Fruit fly (Drosophila melanogaster) whole organism, embryonic: Measurements from ENCODE around the gene CG12379.

Source experiments
- Abd-B ChIP-seq: fragments of 200-800 bp; sonication (Bioruptor generic); optimal IDR thresholded peaks from 2 replicates; lab custom pipeline; 2018; ENCODE audit warnings: missing biosample characterization, mild to moderate bottlenecking, missing genetic modification characterization, moderate library complexity
- Antp ChIP-seq: fragments of 200-800 bp; sonication (Bioruptor generic); optimal IDR thresholded peaks from 3 replicates; lab custom pipeline; 2016; ENCODE audit warnings: missing biosample characterization, missing genetic modification characterization
- CG11560 ChIP-seq: fragments of 200-800 bp; sonication (Bioruptor generic); IDR thresholded peaks from 3 replicates; pipeline ENCODE4 v1.3.6; 2022; ENCODE audit warnings: missing biosample characterization, missing genetic modification characterization
- CG12299 ChIP-seq: fragments of 200-800 bp; sonication (Bioruptor generic); optimal IDR thresholded peaks from 2 replicates; lab custom pipeline; 2018; ENCODE audit warnings: missing biosample characterization, mild to moderate bottlenecking, missing genetic modification characterization
- CG12391 ChIP-seq: fragments of 200-800 bp; sonication (Bioruptor generic); optimal IDR thresholded peaks from 3 replicates; lab custom pipeline; 2018; ENCODE audit warnings: missing biosample characterization, mild to moderate bottlenecking, missing genetic modification characterization, moderate library complexity
- CG17829 ChIP-seq: fragments of 200-800 bp; optimal IDR thresholded peaks from 2 replicates; lab custom pipeline; 2019; ENCODE audit warnings: missing biosample characterization, mild to moderate bottlenecking, missing genetic modification characterization, moderate library complexity
- CG18011 ChIP-seq: fragments of 200-800 bp; sonication (Bioruptor generic); optimal IDR thresholded peaks from 2 replicates; lab custom pipeline; 2017; ENCODE audit warnings: missing biosample characterization, missing genetic modification characterization, mild to moderate bottlenecking, moderate library complexity, missing genotype
- CG30020 ChIP-seq: fragments of 200-800 bp; optimal IDR thresholded peaks from 2 replicates; lab custom pipeline; 2019; ENCODE audit warnings: missing biosample characterization, mild to moderate bottlenecking, missing genetic modification characterization, moderate library complexity
- CG33557 ChIP-seq: fragments of 200-800 bp; sonication (Bioruptor generic); optimal IDR thresholded peaks from 2 replicates; lab custom pipeline; 2019; ENCODE audit warnings: missing biosample characterization, mild to moderate bottlenecking, missing genetic modification characterization, moderate library complexity
- CG34224 ChIP-seq: fragments of 200-800 bp; sonication (Bioruptor generic); IDR thresholded peaks from 3 replicates; pipeline ENCODE4 v1.3.6; 2022; ENCODE audit warnings: missing biosample characterization, missing genetic modification characterization; ENCODE audit not compliant: partially characterized antibody
- CG4617 ChIP-seq: fragments of 200-800 bp; sonication (Bioruptor generic); optimal IDR thresholded peaks from 3 replicates; lab custom pipeline; 2016; ENCODE audit warnings: missing biosample characterization, missing genetic modification characterization, borderline replicate concordance
- CG6175 ChIP-seq: fragments of 200-800 bp; sonication (Bioruptor generic); IDR thresholded peaks from 3 replicates; pipeline ENCODE4 v1.3.6; 2022; ENCODE audit warnings: missing biosample characterization, missing genetic modification characterization
- CG6854 ChIP-seq: fragments of 200-800 bp; sonication (Bioruptor generic); optimal IDR thresholded peaks from 3 replicates; lab custom pipeline; 2017; ENCODE audit warnings: missing biosample characterization, mild to moderate bottlenecking, missing genetic modification characterization
- CG8924 ChIP-seq: fragments of 200-800 bp; optimal IDR thresholded peaks from 3 replicates; lab custom pipeline; 2019; ENCODE audit warnings: missing biosample characterization, mild to moderate bottlenecking, missing genetic modification characterization, moderate library complexity
- CG9797 ChIP-seq: fragments of 200-800 bp; sonication (Bioruptor generic); optimal IDR thresholded peaks from 3 replicates; lab custom pipeline; 2018; ENCODE audit warnings: missing biosample characterization, mild to moderate bottlenecking, missing genetic modification characterization
- Dbx ChIP-seq: fragments of 200-800 bp; sonication (Bioruptor generic); IDR thresholded peaks from 3 replicates; pipeline ENCODE4 v1.3.6; 2022; ENCODE audit warnings: missing biosample characterization, missing genetic modification characterization
- Deaf1 ChIP-seq: fragments of 200-800 bp; optimal IDR thresholded peaks from 3 replicates; lab custom pipeline; 2019; ENCODE audit warnings: missing biosample characterization, mild to moderate bottlenecking, missing genetic modification characterization, moderate library complexity
- Dp ChIP-seq: fragments of 200-800 bp; sonication (Bioruptor generic); optimal IDR thresholded peaks from 2 replicates; lab custom pipeline; 2018; ENCODE audit warnings: missing biosample characterization, mild to moderate bottlenecking, missing genetic modification characterization, moderate library complexity
- HLH54F ChIP-seq: fragments of 200-800 bp; sonication (Bioruptor generic); optimal IDR thresholded peaks from 3 replicates; lab custom pipeline; 2016; ENCODE audit warnings: missing biosample characterization, missing genetic modification characterization
- Jarid2 ChIP-seq: fragments of 200-800 bp; sonication (Bioruptor generic); optimal IDR thresholded peaks from 3 replicates; lab custom pipeline; 2017; ENCODE audit warnings: mild to moderate bottlenecking, missing biosample characterization, missing genetic modification reagents, missing genetic modification characterization
- MBD-R2 ChIP-seq: fragments of 200-800 bp; sonication (Bioruptor generic); IDR thresholded peaks from 2 replicates; pipeline ENCODE4 v1.3.6; 2022; ENCODE audit warnings: missing biosample characterization, missing genetic modification characterization
- MESR4 ChIP-seq: fragments of 200-800 bp; sonication (Bioruptor generic); optimal IDR thresholded peaks from 2 replicates; lab custom pipeline; 2018; ENCODE audit warnings: missing biosample characterization, mild to moderate bottlenecking, missing genetic modification characterization, moderate library complexity
- Max ChIP-seq: fragments of 200-800 bp; sonication (Bioruptor generic); optimal IDR thresholded peaks from 2 replicates; lab custom pipeline; 2016; ENCODE audit warnings: missing biosample characterization, mild to moderate bottlenecking, missing genetic modification characterization
- NC2β ChIP-seq: fragments of 200-800 bp; sonication (Bioruptor generic); optimal IDR thresholded peaks from 2 replicates; lab custom pipeline; 2016; ENCODE audit warnings: missing biosample characterization, missing genetic modification characterization
- NFAT ChIP-seq: fragments of 200-800 bp; sonication (Bioruptor generic); IDR thresholded peaks from 2 replicates; pipeline ENCODE4 v1.3.6; 2022; ENCODE audit warnings: missing biosample characterization, missing genetic modification characterization
- Opbp ChIP-seq: fragments of 200-800 bp; sonication (Bioruptor generic); IDR thresholded peaks from 3 replicates; pipeline ENCODE4 v1.3.6; 2022; ENCODE audit warnings: missing biosample characterization, missing genetic modification characterization; ENCODE audit not compliant: partially characterized antibody
- PHDP ChIP-seq: fragments of 200-800 bp; sonication (Bioruptor generic); optimal IDR thresholded peaks from 3 replicates; lab custom pipeline; 2018; ENCODE audit warnings: missing biosample characterization, mild to moderate bottlenecking, missing genetic modification characterization, moderate library complexity
- Ravus ChIP-seq: fragments of 200-800 bp; sonication (Bioruptor generic); IDR thresholded peaks from 2 replicates; pipeline ENCODE4 v1.3.6; 2022; ENCODE audit warnings: missing biosample characterization, missing genetic modification characterization
- Scr ChIP-seq: fragments of 200-800 bp; sonication (Bioruptor generic); IDR thresholded peaks from 2 replicates; pipeline ENCODE4 v1.3.6; 2022; ENCODE audit warnings: missing biosample characterization, missing genetic modification characterization; ENCODE audit not compliant: partially characterized antibody
- Xrp1 ChIP-seq: fragments of 200-800 bp; sonication (Bioruptor generic); IDR thresholded peaks from 2 replicates; pipeline ENCODE4 v1.3.6; 2022; ENCODE audit warnings: missing biosample characterization, missing genetic modification characterization
- amos ChIP-seq: fragments of 200-800 bp; sonication (Bioruptor generic); IDR thresholded peaks from 2 replicates; pipeline ENCODE4 v1.3.6; 2022; ENCODE audit warnings: missing biosample characterization, missing genetic modification characterization; ENCODE audit not compliant: partially characterized antibody
- bigmax ChIP-seq: fragments of 200-800 bp; sonication (Bioruptor generic); optimal IDR thresholded peaks from 2 replicates; lab custom pipeline; 2018; ENCODE audit warnings: missing biosample characterization, mild to moderate bottlenecking, missing genetic modification characterization
- disco-r ChIP-seq: fragments of 200-800 bp; sonication (Bioruptor generic); optimal IDR thresholded peaks from 2 replicates; lab custom pipeline; 2016; ENCODE audit warnings: missing biosample characterization, missing genetic modification characterization
- dm ChIP-seq: fragments of 200-800 bp; sonication (Bioruptor generic); optimal IDR thresholded peaks from 3 replicates; lab custom pipeline; 2016; ENCODE audit warnings: missing biosample characterization, missing genetic modification characterization
- dmrt99B ChIP-seq: fragments of 200-800 bp; sonication (Bioruptor generic); optimal IDR thresholded peaks from 2 replicates; lab custom pipeline; 2018; ENCODE audit warnings: missing biosample characterization, mild to moderate bottlenecking, missing genetic modification characterization, moderate library complexity
- dpn ChIP-seq, 2 experiments: fragments of 200-800 bp; sonication (Bioruptor generic); optimal IDR thresholded peaks; 3 replicates each; lab custom pipeline; 2016; ENCODE audit warnings: missing biosample characterization in 2 of 2, missing genetic modification characterization in 2 of 2
- eve ChIP-seq, 2 experiments: fragments of >200 bp; optimal IDR thresholded peaks; 2 replicates each; lab custom pipeline; 2017; ENCODE audit warnings: missing biosample characterization in 2 of 2, missing genetic modification characterization in 2 of 2
- ewg ChIP-seq: fragments of 200-800 bp; sonication (Bioruptor generic); optimal IDR thresholded peaks from 3 replicates; lab custom pipeline; 2017; ENCODE audit warnings: mild to moderate bottlenecking, missing biosample characterization, missing genetic modification reagents, missing genetic modification characterization
- eyg ChIP-seq: fragments of 200-800 bp; sonication (Bioruptor generic); optimal IDR thresholded peaks from 3 replicates; lab custom pipeline; 2016; ENCODE audit warnings: missing biosample characterization, missing genetic modification characterization
- inv ChIP-seq: fragments of 200-800 bp; sonication (Bioruptor generic); IDR thresholded peaks from 2 replicates; pipeline ENCODE4 v1.3.6; 2022; ENCODE audit warnings: missing biosample characterization, missing genetic modification characterization; ENCODE audit not compliant: partially characterized antibody
- lilli ChIP-seq: fragments of 200-800 bp; sonication (Bioruptor generic); optimal IDR thresholded peaks from 3 replicates; lab custom pipeline; 2016; ENCODE audit warnings: missing biosample characterization, missing genetic modification characterization
- nerfin-1 ChIP-seq: fragments of 200-800 bp; sonication (Bioruptor generic); optimal IDR thresholded peaks from 3 replicates; lab custom pipeline; 2019; ENCODE audit warnings: missing biosample characterization, mild to moderate bottlenecking, missing genetic modification characterization, moderate library complexity
- nmo ChIP-seq: fragments of 200-800 bp; sonication (Bioruptor generic); optimal IDR thresholded peaks from 2 replicates; lab custom pipeline; 2018; ENCODE audit warnings: missing biosample characterization, mild to moderate bottlenecking, missing genetic modification characterization, moderate library complexity
- nom ChIP-seq: fragments of 200-800 bp; sonication (Bioruptor generic); optimal IDR thresholded peaks from 2 replicates; lab custom pipeline; 2017; ENCODE audit warnings: missing biosample characterization, missing genetic modification characterization, mild to moderate bottlenecking, moderate library complexity, missing genetic modification reagents
- rib ChIP-seq: fragments of 200-800 bp; sonication (Bioruptor generic); IDR thresholded peaks from 2 replicates; pipeline ENCODE4 v1.3.6; 2022; ENCODE audit warnings: missing biosample characterization, missing genetic modification characterization
- row ChIP-seq: fragments of 200-800 bp; sonication (Bioruptor generic); IDR thresholded peaks from 3 replicates; pipeline ENCODE4 v1.3.6; 2022; ENCODE audit warnings: missing biosample characterization, missing genetic modification characterization
- slbo ChIP-seq: fragments of 200-800 bp; sonication (Bioruptor generic); IDR thresholded peaks from 2 replicates; pipeline ENCODE4 v1.3.6; 2022; ENCODE audit warnings: missing biosample characterization, missing genetic modification characterization
- slp2 ChIP-seq: fragments of 200-800 bp; sonication (Bioruptor generic); optimal IDR thresholded peaks from 2 replicates; lab custom pipeline; 2016; ENCODE audit warnings: missing biosample characterization, missing genetic modification characterization
- vnd ChIP-seq: fragments of 200-800 bp; sonication (Bioruptor generic); IDR thresholded peaks from 3 replicates; pipeline ENCODE4 v1.3.6; 2022; ENCODE audit warnings: missing biosample characterization, missing genetic modification characterization; ENCODE audit not compliant: partially characterized antibody
- vvl ChIP-seq: fragments of 200-800 bp; sonication (Bioruptor generic); IDR thresholded peaks from 2 replicates; pipeline ENCODE4 v1.3.6; 2022; ENCODE audit warnings: missing biosample characterization, missing genetic modification characterization

Gene CG12379

DNA sequence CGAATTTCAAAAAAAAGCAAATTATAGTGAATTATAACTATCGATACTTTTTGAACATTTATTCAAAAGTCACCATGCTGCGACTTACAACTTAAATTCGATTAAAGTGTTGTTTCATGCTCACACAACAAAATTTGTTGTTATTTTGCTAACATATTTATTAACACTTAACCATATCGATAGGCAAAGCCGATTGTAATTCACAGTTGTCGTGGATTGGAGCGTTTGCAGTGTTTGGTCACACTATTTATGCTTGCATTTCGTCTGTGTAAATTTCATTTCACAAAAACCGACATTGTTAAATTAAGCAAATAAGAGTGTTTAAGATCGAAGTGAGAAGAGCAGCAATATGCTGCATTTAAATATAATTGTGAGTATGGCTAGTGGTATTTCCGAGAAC, 21.4 kb downstream of the CG12379 start, which contains the start of gene HUWE1 (continued):
- TF ChIP-seq eve (GFP tag; optimal IDR thresholded peaks at IDR 0.05; lab: Kevin White, UChicago) (no peak), CG33557 (peak; percentile 5), PHDP (tag; lab: Kevin White, UChicago) (no peak), Abd-B (peak; percentile 34), nmo (GFP tag; lab: Kevin White, UChicago) (peak; percentile 68), Dbx (GFP tag; lab: Robert Waterston, UW) (peak; percentile 32; the same call in 1 of the 3 replicates), slbo (GFP tag; lab: Robert Waterston, UW) (peak; percentile 26; the same call in 1 of the 2 replicates), Dp (GFP tag; lab: Kevin White, UChicago) (peak; percentile 68), vvl (0 out of 2 replicates have a peak, but pooled peaks have one; percentile 5), CG30020 (tag; lab: Kevin White, UChicago) (peak; percentile 54), inv (GFP tag; lab: Robert Waterston, UW) (peak; percentile 72), disco-r (GFP tag; lab: Kevin White, UChicago) (no peak), Xrp1 (GFP tag; lab: Robert Waterston, UW) (no peak), eyg (GFP tag; lab: Kevin White, UChicago) (no peak), row (GFP tag; lab: Robert Waterston, UW) (peak; percentile 71), ewg (GFP tag; lab: Kevin White, UChicago) (no peak), lilli (GFP tag; lab: Kevin White, UChicago) (peak; percentile 47), Scr (GFP tag; lab: Robert Waterston, UW) (peak; percentile 83), vnd (GFP tag; lab: Robert Waterston, UW) (peak; percentile 67), nerfin-1 (tag; lab: Kevin White, UChicago) (peak; percentile 1), Opbp (GFP tag; lab: Robert Waterston, UW) (peak; percentile 81), CG8924 (tag; lab: Kevin White, UChicago) (peak; percentile 61), CG6175 (GFP tag; lab: Robert Waterston, UW) (no peak), MESR4 (GFP tag; lab: Kevin White, UChicago) (peak; percentile 82), CG17829 (tag; lab: Kevin White, UChicago) (peak; percentile 45), nom (peak; percentile 32), CG4617 (peak; percentile 62), CG12391 (tag; lab: Kevin White, UChicago) (peak; percentile 37), Antp (GFP tag; lab: Kevin White, UChicago) (no peak), CG9797 (GFP tag; lab: Kevin White, UChicago) (peak; percentile 66), dm (peak; percentile 63), Jarid2 (GFP tag; lab: Kevin White, UChicago) (no peak), Ravus (GFP tag; lab: Robert Waterston, UW) (no peak), CG18011 (GFP tag; lab: Kevin White, UChicago) (no peak), bigmax (no peak), amos (GFP tag; lab: Robert Waterston, UW) (peak; percentile 84), CG6854 (no peak), Deaf1 (no peak), HLH54F (GFP tag; lab: Kevin White, UChicago) (peak; percentile 34), CG34224 (GFP tag; lab: Robert Waterston, UW) (peak; percentile 85), rib (GFP tag; lab: Robert Waterston, UW) (no peak), NFAT (no peak), NC2β (no peak), dpn (GFP tag; optimal IDR thresholded peaks at IDR 0.05; lab: Kevin White, UChicago) (peak in 1 of 2 experiments; percentile 4), slp2 (GFP tag; lab: Kevin White, UChicago) (no peak), CG12299 (tag; lab: Kevin White, UChicago) (peak; percentile 32), MBD-R2 (GFP tag; lab: Robert Waterston, UW) (peak; percentile 56), dmrt99B (no peak), CG11560 (peak; percentile 49; the same call in 1 of the 3 replicates), Max (GFP tag; lab: Kevin White, UChicago) (peak; percentile 29)
